Worm (Caenorhabditis elegans): ENCODE results near the gene K06A4.6.

DNA sequence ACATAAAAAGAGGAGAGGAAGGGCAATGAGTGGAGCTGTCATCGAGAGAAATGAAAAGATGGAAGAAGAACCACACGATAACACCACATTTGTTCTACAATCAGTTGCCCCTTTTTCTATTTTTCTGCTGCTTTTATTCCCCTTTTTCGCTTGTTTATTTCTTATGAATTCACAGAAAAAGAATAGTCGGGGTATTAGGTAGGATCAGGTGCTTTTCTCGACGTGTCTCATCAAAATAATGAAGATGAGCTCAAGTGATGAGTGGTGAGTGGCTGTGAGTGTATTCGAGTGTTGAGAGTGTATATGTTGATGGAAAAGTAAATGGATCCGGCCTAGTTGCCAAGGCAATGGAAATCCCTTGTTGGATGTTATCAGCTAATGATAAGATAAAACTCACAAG, 5.0 kb upstream of the K06A4.6 start:
- no peak for TF ChIP-seq Y53G8AR.9 (GFP tag; conservative IDR thresholded peaks at IDR 0.05)
- TF ChIP-seq him-1 (tag; optimal IDR thresholded peaks at IDR 0.05), result no peak
- TF ChIP-seq attf-5 (GFP tag; optimal IDR thresholded peaks at IDR 0.05), result no peak
- no peak for TF ChIP-seq ztf-26 (tag; optimal IDR thresholded peaks at IDR 0.05)
- TF ChIP-seq egl-18 (GFP tag; IDR thresholded peaks at IDR 0.05), result no peak
- TF ChIP-seq cebp-1 (GFP tag; IDR thresholded peaks at IDR 0.05), result no peak
- no peak for TF ChIP-seq cebp-1 (tag; optimal IDR thresholded peaks at IDR 0.05)
- TF ChIP-seq C17E4.6 (GFP tag; IDR thresholded peaks at IDR 0.05), result no peak
- no peak for TF ChIP-seq repo-1 (tag; optimal IDR thresholded peaks at IDR 0.05)
- TF ChIP-seq mxl-1 (tag; optimal IDR thresholded peaks at IDR 0.05), result no peak
- TF ChIP-seq ztf-25 (GFP tag; IDR thresholded peaks at IDR 0.05), result no peak
- TF ChIP-seq F52B5.7 (tag; optimal IDR thresholded peaks at IDR 0.05), result no peak
- no peak for TF ChIP-seq nhr-27 (tag; optimal IDR thresholded peaks at IDR 0.05)
- TF ChIP-seq ZK185.1 (tag; optimal IDR thresholded peaks at IDR 0.05; ENCODE audit: poor library complexity, severe bottlenecking), result no peak

Data from whole organism, young adult.